Worm (Caenorhabditis elegans) whole organism, young adult: Measurements from ENCODE around the gene his-59.

Experiments used
- B0019.2 ChIP-seq: fragments of 200-800 bp; sonication (Bioruptor generic); conservative IDR thresholded peaks from 2 replicates; pipeline ENCODE4 v1.3.6; 2022; ENCODE audit warnings: missing genetic modification reagents, missing genetic modification characterization, missing compliant biosample characterization
- D2030.7 ChIP-seq: fragments of 200-800 bp; sonication (Bioruptor generic); IDR thresholded peaks from 2 replicates; pipeline ENCODE4 v1.3.6; 2022; ENCODE audit warnings: missing genetic modification reagents, missing genetic modification characterization, missing compliant biosample characterization
- F37B4.10 ChIP-seq: fragments of 200-800 bp; sonication (Bioruptor generic); IDR thresholded peaks from 2 replicates; pipeline ENCODE4 v1.3.6; 2022; ENCODE audit warnings: missing genetic modification characterization, missing compliant biosample characterization
- F39B2.1 ChIP-seq: fragments of 200-800 bp; sonication (Bioruptor generic); IDR thresholded peaks from 2 replicates; pipeline ENCODE4 v1.3.6; 2022; ENCODE audit warnings: missing genetic modification reagents, missing genetic modification characterization, missing compliant biosample characterization
- F57A8.1 ChIP-seq: fragments of 200-800 bp; sonication (Bioruptor generic); optimal IDR thresholded peaks from 2 replicates; lab custom pipeline; 2018; ENCODE audit warnings: mild to moderate bottlenecking, missing genetic modification characterization, moderate library complexity, missing compliant biosample characterization
- Y53G8AR.9 ChIP-seq: fragments of 200-800 bp; sonication (Bioruptor generic); conservative IDR thresholded peaks from 2 replicates; pipeline ENCODE4 v1.3.6; 2022; ENCODE audit warnings: missing genetic modification reagents, missing genetic modification characterization, missing compliant biosample characterization
- Y67H2A.10 ChIP-seq: fragments of 200-800 bp; sonication (Bioruptor generic); conservative IDR thresholded peaks from 2 replicates; pipeline ENCODE4 v1.3.6; 2022; ENCODE audit warnings: missing genetic modification reagents, missing genetic modification characterization, missing compliant biosample characterization
- Y79H2A.3 ChIP-seq: fragments of 200-800 bp; sonication (Bioruptor generic); conservative IDR thresholded peaks from 2 replicates; pipeline ENCODE4 v1.3.6; 2022; ENCODE audit warnings: missing genetic modification reagents, missing genetic modification characterization, missing compliant biosample characterization
- Y95B8A.8 ChIP-seq: fragments of 200-800 bp; sonication (Bioruptor generic); IDR thresholded peaks from 2 replicates; pipeline ENCODE4 v1.3.6; 2022; ENCODE audit warnings: missing genetic modification reagents, missing genetic modification characterization, missing compliant biosample characterization
- attf-5 ChIP-seq: fragments of 200-800 bp; sonication (Bioruptor generic); optimal IDR thresholded peaks from 2 replicates; lab custom pipeline; 2018; ENCODE audit warnings: mild to moderate bottlenecking, missing genetic modification characterization, missing compliant biosample characterization
- cebp-1 ChIP-seq, 2 experiments: fragments of 200-800 bp in 1 of 2; sonication (Bioruptor generic) in 1 of 2; sonication (generic microtip) in 1 of 2; IDR thresholded peaks in 1 of 2; optimal IDR thresholded peaks in 1 of 2; 2 replicates each; pipeline versions ENCODE4 v1.3.6 to Lab custom; 2017 to 2022; ENCODE audit warnings: missing compliant biosample characterization in 2 of 2, missing genetic modification characterization in 2 of 2, mild to moderate bottlenecking in 1 of 2, missing genetic modification reagents in 1 of 2, moderate library complexity in 1 of 2
- cebp-2 ChIP-seq: fragments of 200-800 bp; sonication (Bioruptor generic); IDR thresholded peaks from 2 replicates; pipeline ENCODE4 v1.3.6; 2022; ENCODE audit warnings: missing genetic modification characterization, missing compliant biosample characterization
- ceh-100 ChIP-seq: fragments of 200-800 bp; sonication (Bioruptor generic); IDR thresholded peaks from 2 replicates; pipeline ENCODE4 v1.3.6; 2022; ENCODE audit warnings: missing genetic modification reagents, missing genetic modification characterization, missing compliant biosample characterization
- ceh-40 ChIP-seq: fragments of 200-800 bp; sonication (Bioruptor generic); IDR thresholded peaks from 2 replicates; pipeline ENCODE4 v1.3.6; 2022; ENCODE audit warnings: missing genetic modification characterization, missing compliant biosample characterization
- ceh-58 ChIP-seq: fragments of 200-800 bp; sonication (Bioruptor generic); IDR thresholded peaks from 2 replicates; pipeline ENCODE4 v1.3.6; 2022; ENCODE audit warnings: missing genetic modification characterization, missing compliant biosample characterization
- chd-7 ChIP-seq: sonication (generic microtip); optimal IDR thresholded peaks from 2 replicates; lab custom pipeline; 2016; ENCODE audit warnings: mild to moderate bottlenecking, missing genetic modification characterization, moderate library complexity, missing compliant biosample characterization
- dox-1 ChIP-seq: fragments of 200-800 bp; sonication (Bioruptor generic); IDR thresholded peaks from 2 replicates; pipeline ENCODE4 v1.3.6; 2022; ENCODE audit warnings: missing genetic modification reagents, missing genetic modification characterization, missing compliant biosample characterization
- egl-18 ChIP-seq: fragments of 200-800 bp; sonication (Bioruptor generic); IDR thresholded peaks from 2 replicates; pipeline ENCODE4 v1.3.6; 2022; ENCODE audit warnings: missing genetic modification reagents, missing genetic modification characterization, missing compliant biosample characterization
- egrh-3 ChIP-seq: fragments of 200-800 bp; sonication (Bioruptor generic); IDR thresholded peaks from 2 replicates; pipeline ENCODE4 v1.3.6; 2022; ENCODE audit warnings: missing genetic modification reagents, missing genetic modification characterization, missing compliant biosample characterization
- ekl-4 ChIP-seq: fragments of 200-800 bp; sonication (Bioruptor generic); IDR thresholded peaks from 2 replicates; pipeline ENCODE4 v1.3.6; 2022; ENCODE audit warnings: missing genetic modification reagents, missing genetic modification characterization, missing compliant biosample characterization
- ets-4 ChIP-seq: fragments of 200-800 bp; sonication (Bioruptor generic); optimal IDR thresholded peaks from 2 replicates; lab custom pipeline; 2018; ENCODE audit warnings: mild to moderate bottlenecking, missing genetic modification characterization, missing compliant biosample characterization
- him-1 ChIP-seq: sonication (generic microtip); optimal IDR thresholded peaks from 2 replicates; lab custom pipeline; 2016; ENCODE audit warnings: missing genotype, missing genetic modification reagents, missing genetic modification characterization, missing compliant biosample characterization
- hmg-1.2 ChIP-seq: fragments of 200-800 bp; sonication (Bioruptor generic); IDR thresholded peaks from 2 replicates; pipeline ENCODE4 v1.3.6; 2022; ENCODE audit warnings: missing genetic modification reagents, missing genetic modification characterization, missing compliant biosample characterization
- hsf-1 ChIP-seq: fragments of 200-800 bp; sonication (Bioruptor generic); IDR thresholded peaks from 2 replicates; pipeline ENCODE4 v1.3.6; 2022; ENCODE audit warnings: missing genetic modification reagents, missing genetic modification characterization, missing compliant biosample characterization
- lin-26 ChIP-seq: fragments of 200-800 bp; sonication (Bioruptor generic); IDR thresholded peaks from 2 replicates; pipeline ENCODE4 v1.3.6; 2022; ENCODE audit warnings: missing genetic modification reagents, missing genetic modification characterization, missing compliant biosample characterization
- madf-3 ChIP-seq: fragments of 200-800 bp; sonication (Bioruptor generic); IDR thresholded peaks from 2 replicates; pipeline ENCODE4 v1.3.6; 2022; ENCODE audit warnings: missing genetic modification reagents, missing genetic modification characterization, missing compliant biosample characterization
- madf-6 ChIP-seq: fragments of 200-800 bp; sonication (Bioruptor generic); IDR thresholded peaks from 2 replicates; pipeline ENCODE4 v1.3.6; 2022; ENCODE audit warnings: missing genetic modification reagents, missing genetic modification characterization, missing compliant biosample characterization
- nfya-1 ChIP-seq: sonication (generic microtip); optimal IDR thresholded peaks from 2 replicates; lab custom pipeline; 2017; ENCODE audit warnings: antibody characterized with exemption, missing compliant biosample characterization, missing genetic modification characterization, borderline replicate concordance; ENCODE audit not compliant: insufficient read depth
- nhr-80 ChIP-seq: sonication (generic microtip); optimal IDR thresholded peaks from 2 replicates; lab custom pipeline; 2016; ENCODE audit warnings: missing genetic modification characterization, missing compliant biosample characterization
- pbrm-1 ChIP-seq: fragments of 200-800 bp; sonication (Bioruptor generic); IDR thresholded peaks from 2 replicates; pipeline ENCODE4 v1.3.6; 2022; ENCODE audit warnings: missing genetic modification reagents, missing genetic modification characterization, missing compliant biosample characterization
- rcor-1 ChIP-seq: fragments of 200-800 bp; sonication (Bioruptor generic); IDR thresholded peaks from 2 replicates; pipeline ENCODE4 v1.3.6; 2022; ENCODE audit warnings: missing genetic modification reagents, missing genetic modification characterization, missing compliant biosample characterization
- repo-1 ChIP-seq: sonication (generic microtip); optimal IDR thresholded peaks from 2 replicates; lab custom pipeline; 2017; ENCODE audit warnings: mild to moderate bottlenecking, missing genetic modification characterization, missing compliant biosample characterization
- sea-2 ChIP-seq: fragments of 200-800 bp; sonication (Bioruptor generic); IDR thresholded peaks from 2 replicates; pipeline ENCODE4 v1.3.6; 2022; ENCODE audit warnings: missing genetic modification characterization, missing compliant biosample characterization
- snpc-1.1 ChIP-seq: sonication (generic microtip); optimal IDR thresholded peaks from 2 replicates; lab custom pipeline; 2017; ENCODE audit warnings: missing genetic modification characterization, mild to moderate bottlenecking, missing compliant biosample characterization, antibody characterized with exemption, moderate library complexity, missing genotype, missing genetic modification reagents; ENCODE audit not compliant: insufficient read depth
- unc-62 ChIP-seq: fragments of 150-350 bp; optimal IDR thresholded peaks from 2 replicates; lab custom pipeline; 2014; ENCODE audit warnings: missing biosample characterization, missing genetic modification reagents, missing genetic modification characterization
- xnd-1 ChIP-seq: sonication (generic microtip); optimal IDR thresholded peaks from 2 replicates; lab custom pipeline; 2016; ENCODE audit warnings: missing genotype, missing genetic modification reagents, missing genetic modification characterization, missing compliant biosample characterization
- zfh-2 ChIP-seq: fragments of 200-800 bp; sonication (Bioruptor generic); conservative IDR thresholded peaks from 2 replicates; pipeline ENCODE4 v1.3.6; 2022; ENCODE audit warnings: missing genetic modification reagents, missing genetic modification characterization, missing compliant biosample characterization
- ztf-3 ChIP-seq: fragments of 200-800 bp; sonication (Bioruptor generic); optimal IDR thresholded peaks from 2 replicates; lab custom pipeline; 2018; ENCODE audit warnings: mild to moderate bottlenecking, missing genetic modification characterization, missing compliant biosample characterization

his-59 gene

ce11 chrIV:7440238-7440637 lies 47.8 kb upstream of the his-59 start:
- TF ChIP-seq cebp-2 (no peak), unc-62 (GFP tag; lab: Kevin White, UChicago) (no peak), sea-2 (GFP tag; lab: Robert Waterston, UW) (no peak), B0019.2 (GFP tag; lab: Robert Waterston, UW) (no peak), ztf-3 (no peak), F37B4.10 (GFP tag; lab: Robert Waterston, UW) (no peak), nfya-1 (tag; lab: Kevin White, UChicago) (no peak), xnd-1 (no peak), snpc-1.1 (tag; lab: Kevin White, UChicago) (no peak), repo-1 (tag; lab: Kevin White, UChicago) (no peak), ceh-58 (GFP tag; lab: Robert Waterston, UW) (no peak), Y67H2A.10 (GFP tag; lab: Robert Waterston, UW) (no peak), F57A8.1 (GFP tag; lab: Kevin White, UChicago) (no peak), chd-7 (no peak), cebp-1 (GFP tag; IDR thresholded peaks at IDR 0.05; lab: Robert Waterston, UW) (no peak), cebp-1 (tag; optimal IDR thresholded peaks at IDR 0.05; lab: Kevin White, UChicago) (no peak)

ce11 chrIV:7440985-7441384 lies 47.1 kb upstream of the his-59 start:
- TF ChIP-seq D2030.7 (peak; percentile 38; the same call in 1 of the 2 replicates), hsf-1 (peak; percentile 99), dox-1 (GFP tag; lab: Robert Waterston, UW) (peak; percentile 90), rcor-1 (GFP tag; lab: Robert Waterston, UW) (peak; percentile 58), Y95B8A.8 (GFP tag; lab: Robert Waterston, UW) (0 out of 2 replicates have a peak, but pooled peaks have one; percentile 58), B0019.2 (GFP tag; lab: Robert Waterston, UW) (peak; percentile 20; the same call in 1 of the 2 replicates), lin-26 (GFP tag; lab: Robert Waterston, UW) (0 out of 2 replicates have a peak, but pooled peaks have one; percentile 30), ekl-4 (peak; percentile 64), Y53G8AR.9 (GFP tag; lab: Robert Waterston, UW) (peak; percentile 71; the same call in 1 of the 2 replicates), egrh-3 (GFP tag; lab: Robert Waterston, UW) (peak; percentile 38; the same call in 1 of the 2 replicates), madf-3 (GFP tag; lab: Robert Waterston, UW) (peak; percentile 90), madf-6 (peak; percentile 69; the same call in 1 of the 2 replicates), pbrm-1 (GFP tag; lab: Robert Waterston, UW) (peak; percentile 93), egl-18 (peak; percentile 71; the same call in 1 of the 2 replicates), F39B2.1 (GFP tag; lab: Robert Waterston, UW) (0 out of 2 replicates have a peak, but pooled peaks have one; percentile 17), ceh-40 (GFP tag; lab: Robert Waterston, UW) (peak; percentile 86; the same call in 1 of the 2 replicates), Y79H2A.3 (GFP tag; lab: Robert Waterston, UW) (0 out of 2 replicates have a peak, but pooled peaks have one; percentile 38), ceh-100 (peak; percentile 61), ceh-58 (GFP tag; lab: Robert Waterston, UW) (0 out of 2 replicates have a peak, but pooled peaks have one; percentile 62)
- TF ChIP-seq, all 124 proteins: peak for 19; not testable (repeated sequence) for 105

ce11 chrIV:7445236-7445635 lies 42.8 kb upstream of the his-59 start, which contains the start of gene valv-1:
Gene valv-1, minus strand, starts transcription at chrIV:7445336.
- no peak for TF ChIP-seq him-1 (tag; lab: Kevin White, UChicago)
- TF ChIP-seq hmg-1.2 (GFP tag; lab: Robert Waterston, UW): no peak
- TF ChIP-seq attf-5 (GFP tag; lab: Kevin White, UChicago): no peak
- peak; percentile 31 for TF ChIP-seq nhr-80 (tag; lab: Kevin White, UChicago)
- TF ChIP-seq Y79H2A.3 (GFP tag; lab: Robert Waterston, UW): no peak
- TF ChIP-seq ets-4 (GFP tag; lab: Kevin White, UChicago): no peak
- TF ChIP-seq zfh-2 (GFP tag; lab: Robert Waterston, UW): no peak
